Fruit fly (Drosophila melanogaster) ovary, adult (tissue): ENCODE results near the gene Rpp14b.
A peak's percentile ranks its signal among the peaks of the same experiment; 100 is the strongest.

ENCODE experiments used
- CG17801 ChIP-seq: fragments of 200-800 bp; optimal IDR thresholded peaks from 2 replicates; lab custom pipeline; 2019; ENCODE audit warnings: missing biosample characterization, mild to moderate bottlenecking, missing genetic modification characterization, moderate library complexity; ENCODE audit not compliant: partially characterized antibody

Gene Rpp14b

DNA sequence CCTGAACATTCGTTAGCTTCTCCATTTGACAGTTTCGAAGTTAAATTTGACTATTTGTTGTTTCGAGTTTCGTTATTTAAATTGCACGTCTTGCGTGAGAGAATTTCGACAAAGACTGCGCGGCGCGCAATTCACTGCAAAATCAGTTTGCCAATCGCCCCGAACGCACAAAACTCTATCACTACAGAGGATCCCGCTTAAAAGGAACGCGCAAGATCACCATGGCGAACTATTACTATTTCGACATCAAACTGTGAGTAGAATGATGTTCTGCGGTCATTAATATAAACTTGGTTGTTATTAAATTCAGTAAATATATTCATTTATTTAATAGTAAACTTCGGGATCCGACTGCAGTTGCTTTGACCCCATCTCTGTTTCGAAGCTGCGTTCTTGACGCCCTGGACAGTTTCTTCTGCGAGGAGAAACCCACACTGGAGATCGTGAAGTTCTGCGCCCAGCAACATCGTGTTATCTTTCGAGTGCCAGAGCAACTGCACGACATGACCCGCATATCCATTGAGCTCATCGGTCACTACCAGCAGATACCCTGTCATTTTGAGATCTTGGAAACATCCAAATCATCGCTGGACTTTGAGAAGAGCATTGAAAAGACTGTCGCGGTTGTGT lies at the start of gene Rpp14b, which contains the start of gene spn-A:
Gene Rpp14b (plus strand): TSS at position 43 of the 630 bp plus-strand sequence.
Gene spn-A (minus strand): TSS at position 123 of the 630 bp plus-strand sequence.
- peak; percentile 8 for TF ChIP-seq CG17801 (GFP tag; lab: Kevin White, UChicago)

dm6 chr3R:30009173-30009572 lies 46.6 kb upstream of the Rpp14b start, which contains the start of gene CG7912:
Gene CG7912, minus strand, starts transcription at chr3R:30009189.
- TF ChIP-seq CG17801 (GFP tag; lab: Kevin White, UChicago), result no peak

DNA sequence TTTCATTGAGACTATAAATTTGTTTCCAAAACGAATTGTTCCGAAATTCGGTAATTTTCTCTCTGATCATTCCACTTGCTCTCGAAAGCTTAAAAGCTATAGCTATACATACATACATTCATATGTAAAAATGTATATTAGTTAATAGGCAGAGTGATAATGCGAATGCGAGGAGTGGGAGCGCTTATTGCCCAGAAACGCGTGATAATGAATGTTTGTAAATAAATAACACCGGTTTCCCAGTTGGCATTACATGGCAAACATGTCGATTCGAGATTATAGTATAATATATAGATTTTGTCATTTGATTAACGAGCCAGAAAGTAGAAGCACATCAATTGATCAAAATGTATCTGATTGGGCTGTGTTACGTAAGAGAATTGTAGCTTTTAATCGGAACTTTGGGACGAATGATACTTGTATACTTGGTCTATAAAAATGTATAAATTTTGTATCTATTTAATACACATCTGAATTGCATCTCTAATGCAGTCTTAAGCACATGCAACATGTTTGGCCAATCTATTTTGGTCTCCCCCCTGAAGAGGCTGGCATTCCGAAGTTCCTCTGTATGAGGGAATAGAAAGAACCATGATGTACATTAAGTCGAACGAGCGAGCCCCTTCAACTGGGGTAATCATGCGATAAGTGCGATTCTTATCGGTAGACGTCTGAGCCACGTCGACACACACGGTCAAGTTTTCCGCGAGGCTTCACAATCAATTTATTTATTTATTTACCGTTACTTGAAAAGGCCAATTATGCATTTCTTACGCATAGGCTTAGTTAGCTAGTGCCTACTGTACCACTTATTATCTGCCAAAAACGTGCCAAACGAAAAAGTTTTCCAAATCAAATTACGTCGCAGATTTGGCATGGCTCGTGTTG lies 42.9 kb upstream of the Rpp14b start:
- TF ChIP-seq CG17801 (GFP tag; lab: Kevin White, UChicago), result no peak

DNA sequence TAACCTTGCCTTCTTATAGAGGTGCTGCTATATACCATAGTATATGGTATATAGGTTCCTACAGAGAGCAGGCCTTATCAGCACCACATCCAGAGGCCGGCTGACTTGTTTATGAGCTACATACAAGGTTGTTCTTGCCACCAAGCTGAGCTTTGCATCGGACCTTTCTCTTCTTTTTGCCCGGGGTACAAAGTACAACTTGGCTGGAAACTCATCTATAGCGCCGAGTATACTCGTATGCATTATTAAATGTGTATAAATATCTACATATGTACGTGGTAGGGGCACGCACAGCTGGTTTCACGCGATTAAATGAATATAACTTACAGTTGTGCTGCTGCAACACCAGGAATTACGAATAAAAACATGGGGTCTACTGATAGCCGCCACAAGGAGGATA lies 41.8 kb upstream of the Rpp14b start:
- no peak for TF ChIP-seq CG17801 (GFP tag; lab: Kevin White, UChicago)

DNA sequence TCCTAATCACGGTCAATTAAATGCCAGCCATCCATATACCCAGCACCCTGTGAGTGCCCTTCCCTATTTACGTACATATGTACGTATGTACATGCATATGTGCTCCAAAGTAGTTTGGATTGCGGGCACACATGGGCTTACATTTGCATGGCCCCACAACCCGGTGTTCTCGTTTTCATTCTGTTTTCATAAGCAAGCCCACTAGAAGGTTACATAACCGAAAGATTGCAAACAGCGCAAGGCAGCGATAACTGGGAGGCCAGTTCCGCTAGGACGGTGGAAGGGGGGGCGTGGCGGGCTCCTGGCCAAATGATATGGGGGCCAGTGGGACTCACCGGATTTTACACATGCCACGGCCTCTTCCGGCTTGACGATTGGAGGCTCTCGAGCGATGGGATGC lies 41.3 kb upstream of the Rpp14b start:
- no peak for TF ChIP-seq CG17801 (GFP tag; lab: Kevin White, UChicago)

DNA sequence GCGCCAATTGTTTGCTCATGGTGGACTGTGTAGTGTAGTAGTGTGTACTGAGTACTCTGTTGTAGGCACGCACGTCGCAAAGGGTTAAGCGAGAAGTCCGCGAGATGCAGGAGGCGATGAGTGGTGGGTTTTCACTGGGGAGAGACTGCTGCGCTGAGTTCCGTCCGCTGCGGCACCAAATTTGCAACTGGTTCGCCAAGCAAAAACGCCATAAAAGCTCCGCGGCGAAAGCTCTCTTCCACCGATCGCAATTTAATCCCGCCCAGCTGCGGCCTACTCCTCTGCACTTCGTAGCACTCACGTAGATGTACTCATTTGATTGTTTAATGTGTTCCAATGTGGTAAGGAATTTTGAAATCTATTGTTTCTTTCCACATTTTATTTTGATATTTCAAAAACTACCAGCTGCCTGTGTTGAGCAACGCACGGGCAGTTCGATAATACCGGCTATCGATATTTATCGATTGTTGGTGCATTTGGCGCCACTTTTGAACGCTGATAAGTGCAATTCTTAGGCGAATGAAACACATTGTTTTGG lies 40.7 kb upstream of the Rpp14b start, which contains the start of gene CG7920:
Gene CG7920 (minus strand): TSS at position 308 of the 538 bp plus-strand sequence.
- TF ChIP-seq CG17801 (GFP tag; lab: Kevin White, UChicago), result peak; percentile 60

- TF ChIP-seq CG17801 (GFP tag; lab: Kevin White, UChicago), result no peak
These were observed 34.7 kb upstream of the Rpp14b start for dm6 chr3R:30021009-30021408.

DNA sequence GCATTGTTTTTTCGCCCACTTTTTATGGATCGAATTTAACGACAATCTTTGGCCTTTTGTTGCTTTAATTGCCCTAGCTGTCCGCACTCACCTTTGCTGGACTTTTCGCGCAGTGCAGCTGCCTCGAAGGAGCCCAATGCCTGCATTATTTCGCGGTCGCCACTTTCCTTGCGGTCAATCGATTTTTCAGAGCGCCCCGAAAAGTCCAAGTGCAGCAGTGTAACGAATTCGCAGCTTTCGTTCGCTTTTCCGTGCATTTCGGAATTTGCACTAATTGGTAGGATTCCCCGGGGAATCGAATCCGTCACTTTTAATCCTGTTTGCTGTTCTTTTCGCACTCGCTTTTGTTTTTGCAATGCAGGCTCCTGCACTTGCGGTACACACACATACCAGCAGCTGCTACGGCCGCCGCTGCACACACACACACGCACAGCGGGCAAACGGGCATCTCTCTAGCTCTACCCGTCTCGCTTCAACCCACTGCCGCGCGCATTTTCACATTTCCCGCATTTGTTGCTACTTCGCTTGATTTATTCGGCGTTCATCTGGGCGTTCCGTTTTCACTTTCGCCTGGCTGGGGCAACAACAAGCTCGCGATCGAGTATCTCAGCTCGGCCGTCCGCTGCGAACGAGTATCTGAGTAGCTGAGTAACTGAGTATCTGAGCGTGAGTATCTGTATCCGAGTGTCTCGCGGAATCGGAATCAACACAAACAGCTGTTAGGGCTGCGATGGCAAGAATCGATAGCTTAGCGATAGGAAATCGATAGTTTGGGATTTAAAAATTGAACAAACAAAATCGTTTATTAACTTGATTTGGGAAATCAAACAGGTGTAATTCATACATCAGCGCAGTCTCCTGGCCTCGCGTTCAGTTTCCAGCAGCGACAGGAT lies 34.0 kb upstream of the Rpp14b start, which contains the start of gene Mgat2:
Gene Mgat2 (minus strand): TSS at position 663 of the 893 bp plus-strand sequence.
- peak; percentile 36 for TF ChIP-seq CG17801 (GFP tag; lab: Kevin White, UChicago)

DNA sequence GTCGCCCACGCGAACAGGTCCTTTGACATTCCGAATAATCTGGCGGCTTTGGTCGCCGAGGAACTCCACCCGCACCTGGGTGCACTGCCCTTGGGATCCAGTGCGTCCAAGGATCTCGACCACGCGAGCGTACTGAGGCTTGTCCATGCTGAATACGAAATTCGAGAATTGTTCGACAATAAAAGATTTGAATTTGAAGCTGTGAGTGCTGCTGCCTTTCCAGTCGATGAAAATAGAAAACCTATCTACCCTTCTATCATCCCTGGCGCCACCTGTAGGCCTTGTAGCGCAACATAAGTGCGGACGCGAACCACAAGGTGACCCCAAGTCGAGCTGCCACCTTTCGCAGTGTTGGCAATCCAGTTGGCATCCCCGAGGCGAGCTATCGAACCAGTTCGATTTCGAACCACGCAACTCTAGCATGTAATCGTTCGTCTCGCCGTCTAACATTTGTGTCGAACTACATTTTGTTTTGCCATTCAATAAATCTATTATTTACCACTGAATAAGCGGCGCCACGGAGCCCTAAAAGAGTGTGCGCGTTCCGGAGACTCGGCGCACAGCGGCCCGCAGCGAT lies 33.2 kb upstream of the Rpp14b start, which contains the start of the genes RpS28a and Axn:
Gene RpS28a (minus strand): TSS at position 197 of the 577 bp plus-strand sequence.
Gene Axn (plus strand): TSS at position 391 of the 577 bp plus-strand sequence.
- no peak for TF ChIP-seq CG17801 (GFP tag; lab: Kevin White, UChicago)

dm6 chr3R:30023445-30023844 lies 32.3 kb upstream of the Rpp14b start:
- no peak for TF ChIP-seq CG17801 (GFP tag; lab: Kevin White, UChicago)

dm6 chr3R:30030061-30030460 lies 25.7 kb upstream of the Rpp14b start:
- no peak for TF ChIP-seq CG17801 (GFP tag; lab: Kevin White, UChicago)

DNA sequence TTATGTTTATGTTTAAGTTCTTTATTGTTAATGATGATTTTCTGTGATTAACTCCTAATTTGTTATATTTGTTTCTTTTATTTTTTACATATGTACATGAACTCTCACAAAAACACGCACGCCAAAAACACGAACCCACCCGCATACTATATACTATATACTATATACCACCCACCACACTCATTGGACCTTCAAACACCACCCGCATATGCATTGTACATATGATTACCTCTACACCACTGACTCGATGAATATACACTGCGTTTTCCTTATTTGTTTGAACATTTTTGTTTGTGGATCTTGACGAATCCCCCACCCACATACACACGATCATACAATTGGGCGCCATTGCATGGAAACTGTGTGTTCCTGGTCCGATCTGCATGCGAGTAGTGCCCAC lies 23.5 kb upstream of the Rpp14b start:
- no peak for TF ChIP-seq CG17801 (GFP tag; lab: Kevin White, UChicago)

dm6 chr3R:30036609-30037008 lies 19.1 kb upstream of the Rpp14b start, which contains the start of gene ZIPIC:
Gene ZIPIC, minus strand, starts transcription at chr3R:30036870.
- TF ChIP-seq CG17801 (GFP tag; lab: Kevin White, UChicago), result no peak

DNA sequence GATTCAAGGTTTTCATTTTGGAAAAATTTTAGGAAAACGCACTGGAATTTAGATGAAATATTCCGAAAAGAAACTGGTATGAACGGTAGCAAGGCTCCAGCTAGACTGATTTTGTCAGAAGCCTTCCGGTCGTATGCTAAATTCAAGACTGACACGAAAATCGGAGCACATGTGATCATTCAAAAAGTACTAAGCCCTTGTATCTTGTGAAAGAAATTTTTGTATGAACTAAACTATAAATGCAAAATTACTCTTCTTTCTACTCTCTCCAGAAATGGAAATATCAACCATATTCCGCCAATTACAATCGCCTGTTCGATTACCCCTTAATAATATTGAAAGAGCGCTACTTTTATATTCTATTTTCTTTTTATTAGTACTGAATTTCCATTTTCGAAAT lies 18.1 kb upstream of the Rpp14b start, which contains the start of gene ocn:
Gene ocn (minus strand): TSS at position 101 of the 400 bp plus-strand sequence.
- TF ChIP-seq CG17801 (GFP tag; lab: Kevin White, UChicago), result no peak
